Fruit fly (Drosophila melanogaster) whole organism, wandering third instar larva: ENCODE results near the gene mew.

Experiments
- Abd-B ChIP-seq: fragments of >200 bp; optimal IDR thresholded peaks from 2 replicates; lab custom pipeline; 2017; ENCODE audit warnings: missing biosample characterization, missing genetic modification characterization
- CG32264 ChIP-seq: fragments of 200-800 bp; sonication (Bioruptor generic); optimal IDR thresholded peaks from 2 replicates; lab custom pipeline; 2016; ENCODE audit warnings: missing biosample characterization, missing genetic modification characterization
- CG9705 ChIP-seq: fragments of 200-800 bp; sonication (Bioruptor generic); optimal IDR thresholded peaks from 2 replicates; lab custom pipeline; 2018; ENCODE audit warnings: missing biosample characterization, mild to moderate bottlenecking, missing genetic modification characterization
- CrebA ChIP-seq: fragments of 200-800 bp; sonication (Bioruptor generic); optimal IDR thresholded peaks from 2 replicates; lab custom pipeline; 2016; ENCODE audit warnings: missing biosample characterization, mild to moderate bottlenecking, missing genetic modification characterization, borderline replicate concordance
- Dfd ChIP-seq: fragments of >200 bp; optimal IDR thresholded peaks from 2 replicates; lab custom pipeline; 2017; ENCODE audit warnings: missing biosample characterization, missing genetic modification characterization
- GATAd ChIP-seq: sonication (Bioruptor generic); optimal IDR thresholded peaks from 2 replicates; lab custom pipeline; 2016; ENCODE audit warnings: missing biosample characterization, missing genetic modification characterization
- HLH106 ChIP-seq: fragments of 200-800 bp; optimal IDR thresholded peaks from 3 replicates; lab custom pipeline; 2019; ENCODE audit warnings: missing biosample characterization, mild to moderate bottlenecking, missing genetic modification characterization, moderate library complexity
- Hnf4 ChIP-seq: fragments of 200-800 bp; sonication (Bioruptor generic); optimal IDR thresholded peaks from 2 replicates; lab custom pipeline; 2016; ENCODE audit warnings: missing biosample characterization, mild to moderate bottlenecking, missing genetic modification characterization
- Hr78 ChIP-seq: fragments of >200 bp; optimal IDR thresholded peaks from 2 replicates; lab custom pipeline; 2017; ENCODE audit warnings: missing biosample characterization, missing genetic modification characterization
- Jra ChIP-seq: sonication (Bioruptor generic); optimal IDR thresholded peaks from 2 replicates; lab custom pipeline; 2016; ENCODE audit warnings: missing biosample characterization, missing genetic modification characterization
- Mio ChIP-seq: sonication (Bioruptor generic); optimal IDR thresholded peaks from 2 replicates; lab custom pipeline; 2016; ENCODE audit warnings: missing biosample characterization, missing genetic modification characterization
- Myc ChIP-seq: fragments of >200 bp; optimal IDR thresholded peaks from 2 replicates; lab custom pipeline; 2017
- N ChIP-seq: fragments of >200 bp; optimal IDR thresholded peaks from 2 replicates; lab custom pipeline; 2018; ENCODE audit warnings: missing biosample characterization, missing external identifiers, missing genetic modification characterization
- OdsH ChIP-seq: fragments of 200-800 bp; sonication (Bioruptor generic); optimal IDR thresholded peaks from 2 replicates; lab custom pipeline; 2016; ENCODE audit warnings: missing biosample characterization, mild to moderate bottlenecking, missing genetic modification characterization
- Rel ChIP-seq, 2 experiments: fragments of 200-800 bp; sonication (Bioruptor generic) in 1 of 2; optimal IDR thresholded peaks; 2 replicates in 1 of 2; 3 replicates in 1 of 2; lab custom pipeline; 2016 to 2019; ENCODE audit warnings: mild to moderate bottlenecking in 2 of 2, missing biosample characterization in 2 of 2, missing genetic modification characterization in 2 of 2, moderate library complexity in 1 of 2
- Sp1 ChIP-seq: fragments of 200-800 bp; sonication (Bioruptor generic); optimal IDR thresholded peaks from 3 replicates; lab custom pipeline; 2019; ENCODE audit warnings: missing biosample characterization, mild to moderate bottlenecking, missing genetic modification characterization, moderate library complexity
- Vsx2 ChIP-seq: fragments of 200-300, 225-300 bp; sonication (Bioruptor generic); optimal IDR thresholded peaks from 2 replicates; lab custom pipeline; 2018; ENCODE audit warnings: missing biosample characterization, missing genetic modification characterization; ENCODE audit not compliant: partially characterized antibody
- br ChIP-seq: fragments of 200-800 bp; sonication (Bioruptor generic); optimal IDR thresholded peaks from 2 replicates; lab custom pipeline; 2016; ENCODE audit warnings: missing biosample characterization, missing genetic modification characterization
- brk ChIP-seq: fragments of 200-800 bp; sonication (Bioruptor generic); optimal IDR thresholded peaks from 2 replicates; lab custom pipeline; 2016; ENCODE audit warnings: missing biosample characterization, mild to moderate bottlenecking, missing genetic modification characterization
- dl ChIP-seq, 2 experiments: fragments of 175-275, 200-275 bp in 1 of 2; fragments of 200-275 bp in 1 of 2; sonication (Bioruptor generic); optimal IDR thresholded peaks; lab custom pipeline; 2018; ENCODE audit warnings: mild to moderate bottlenecking in 2 of 2, missing biosample characterization in 2 of 2, missing genetic modification characterization in 2 of 2, moderate library complexity in 2 of 2; ENCODE audit not compliant: partially characterized antibody in 2 of 2, insufficient read depth in 1 of 2
- dmrt93B ChIP-seq: fragments of 200-800 bp; sonication (Bioruptor generic); optimal IDR thresholded peaks from 2 replicates; lab custom pipeline; 2018; ENCODE audit warnings: missing biosample characterization, mild to moderate bottlenecking, missing genetic modification characterization
- dsf ChIP-seq: sonication (Bioruptor generic); optimal IDR thresholded peaks from 2 replicates; lab custom pipeline; 2016; ENCODE audit warnings: missing biosample characterization, missing genetic modification characterization, borderline replicate concordance
- ey ChIP-seq: fragments of 200-800 bp; sonication (Bioruptor generic); optimal IDR thresholded peaks from 2 replicates; lab custom pipeline; 2016; ENCODE audit warnings: missing biosample characterization, missing genetic modification characterization
- foxo ChIP-seq, 2 experiments: fragments of 200-800 bp; sonication (Bioruptor generic); optimal IDR thresholded peaks; 2 replicates in 1 of 2; 3 replicates in 1 of 2; lab custom pipeline; 2016 to 2017; ENCODE audit warnings: missing biosample characterization in 2 of 2, missing genetic modification characterization in 2 of 2
- fru ChIP-seq: fragments of 200-800 bp; sonication (Bioruptor generic); optimal IDR thresholded peaks from 3 replicates; lab custom pipeline; 2016; ENCODE audit warnings: missing biosample characterization, mild to moderate bottlenecking, missing genetic modification characterization
- h ChIP-seq: fragments of 200-800 bp; sonication (Bioruptor generic); optimal IDR thresholded peaks from 3 replicates; lab custom pipeline; 2016; ENCODE audit warnings: missing biosample characterization, mild to moderate bottlenecking, missing genetic modification characterization
- jim ChIP-seq: fragments of 175-275, 200-325 bp; sonication (Bioruptor generic); optimal IDR thresholded peaks from 2 replicates; lab custom pipeline; 2016; ENCODE audit warnings: missing biosample characterization, mild to moderate bottlenecking, missing genetic modification characterization
- lola ChIP-seq: fragments of >200 bp; optimal IDR thresholded peaks from 2 replicates; lab custom pipeline; 2017; ENCODE audit warnings: missing biosample characterization, missing genetic modification characterization
- pan ChIP-seq: fragments of >200 bp; optimal IDR thresholded peaks from 2 replicates; lab custom pipeline; 2017
- psq ChIP-seq: fragments of 200-800 bp; sonication (Bioruptor generic); optimal IDR thresholded peaks from 3 replicates; lab custom pipeline; 2017; ENCODE audit warnings: missing biosample characterization, mild to moderate bottlenecking, missing genetic modification characterization, moderate library complexity
- rgr ChIP-seq: fragments of 200-800 bp; sonication (Bioruptor generic); optimal IDR thresholded peaks from 3 replicates; lab custom pipeline; 2016; ENCODE audit warnings: missing biosample characterization, mild to moderate bottlenecking, missing genetic modification characterization
- sage ChIP-seq: fragments of 200-800 bp; sonication (Bioruptor generic); optimal IDR thresholded peaks from 2 replicates; lab custom pipeline; 2016; ENCODE audit warnings: missing biosample characterization, mild to moderate bottlenecking, missing genetic modification characterization
- sv ChIP-seq: fragments of 200-800 bp; sonication (Bioruptor generic); optimal IDR thresholded peaks from 3 replicates; lab custom pipeline; 2016; ENCODE audit warnings: missing biosample characterization, missing genetic modification characterization
- usp ChIP-seq: fragments of >200 bp; optimal IDR thresholded peaks from 2 replicates; lab custom pipeline; 2017; ENCODE audit warnings: missing biosample characterization, missing genetic modification characterization
- woc ChIP-seq: sonication (Bioruptor generic); optimal IDR thresholded peaks from 2 replicates; lab custom pipeline; 2016; ENCODE audit warnings: missing biosample characterization, mild to moderate bottlenecking, missing genetic modification characterization

Gene mew

DNA sequence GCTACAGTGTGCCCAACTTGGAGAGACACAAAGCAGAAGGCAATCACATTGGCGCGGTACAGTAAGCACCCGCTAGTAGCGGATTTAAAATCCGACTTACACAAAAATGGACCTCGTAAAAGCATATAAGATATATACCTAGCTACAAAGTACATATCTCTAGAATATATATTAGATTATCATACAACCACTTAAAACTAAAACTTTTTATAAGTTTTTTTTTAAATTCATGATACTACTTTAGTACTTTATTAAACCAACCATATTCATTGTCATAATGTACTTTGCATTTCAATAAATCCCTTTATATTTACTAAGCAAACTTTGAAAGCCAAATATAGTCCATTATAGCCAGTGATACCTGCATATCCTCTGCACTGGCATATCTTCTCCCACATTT lies 16.8 kb upstream of the mew start:
- TF ChIP-seq CG9705 (GFP tag; lab: Kevin White, UChicago) = peak; percentile 65
- TF ChIP-seq fru (GFP tag; lab: Kevin White, UChicago) = peak; percentile 21
- peak in 1 of 2 experiments; percentile 66 for TF ChIP-seq foxo (GFP tag; optimal IDR thresholded peaks at IDR 0.05; lab: Kevin White, UChicago)
- TF ChIP-seq N (GFP tag; lab: Kevin White, UChicago) = no peak
- no peak for TF ChIP-seq pan (lab: Kevin White, UChicago)
- TF ChIP-seq Hnf4 = peak; percentile 28
- TF ChIP-seq psq (GFP tag; lab: Kevin White, UChicago) = peak; percentile 78
- TF ChIP-seq ey (GFP tag; lab: Kevin White, UChicago) = peak; percentile 30
- TF ChIP-seq Mio (GFP tag; lab: Kevin White, UChicago) = no peak
- TF ChIP-seq OdsH (GFP tag; lab: Kevin White, UChicago) = peak; percentile 43
- peak; percentile 81 for TF ChIP-seq HLH106
- peak; percentile 66 for TF ChIP-seq rgr
- no peak for TF ChIP-seq Jra (GFP tag; lab: Kevin White, UChicago)
- peak; percentile 76 for TF ChIP-seq h (GFP tag; lab: Kevin White, UChicago)
- peak; percentile 34 for TF ChIP-seq woc (GFP tag; lab: Kevin White, UChicago)
- peak; percentile 65 for TF ChIP-seq dmrt93B (GFP tag; lab: Kevin White, UChicago)
- peak; percentile 76 for TF ChIP-seq Sp1 (GFP tag; lab: Kevin White, UChicago)

- TF ChIP-seq Mio (GFP tag; lab: Kevin White, UChicago) (no peak), h (GFP tag; lab: Kevin White, UChicago) (peak; percentile 19), Rel (GFP tag; optimal IDR thresholded peaks at IDR 0.05; lab: Kevin White, UChicago) (no peak), Rel (tag; optimal IDR thresholded peaks at IDR 0.05; lab: Kevin White, UChicago) (peak; percentile 36), GATAd (GFP tag; lab: Kevin White, UChicago) (no peak), HLH106 (peak; percentile 39), foxo (GFP tag; optimal IDR thresholded peaks at IDR 0.05; lab: Kevin White, UChicago) (peak in 1 of 2 experiments; percentile 25), Dfd (GFP tag; lab: Kevin White, UChicago) (no peak), N (GFP tag; lab: Kevin White, UChicago) (no peak), Sp1 (GFP tag; lab: Kevin White, UChicago) (no peak), Hr78 (no peak)
Observed at dm6 chrX:13274429-13275095, 16.3 kb upstream of the mew start.

dm6 chrX:13273417-13273816 lies 15.1 kb upstream of the mew start:
- TF ChIP-seq rgr (no peak), Dfd (GFP tag; lab: Kevin White, UChicago) (no peak), Abd-B (GFP tag; lab: Kevin White, UChicago) (no peak), dsf (no peak), CrebA (GFP tag; lab: Kevin White, UChicago) (no peak), h (GFP tag; lab: Kevin White, UChicago) (no peak), psq (GFP tag; lab: Kevin White, UChicago) (no peak), sv (GFP tag; lab: Kevin White, UChicago) (no peak), Mio (GFP tag; lab: Kevin White, UChicago) (no peak), ey (GFP tag; lab: Kevin White, UChicago) (no peak), Vsx2 (GFP tag; lab: Kevin White, UChicago) (no peak)

- TF ChIP-seq CrebA (GFP tag; lab: Kevin White, UChicago) (no peak), psq (GFP tag; lab: Kevin White, UChicago) (peak; percentile 68), dl (GFP tag; optimal IDR thresholded peaks at IDR 0.05; lab: Kevin White, UChicago; ENCODE audit: insufficient read depth in 1 of 2, partially characterized antibody in 2 of 2) (peak in 1 of 2 experiments; percentile 45), lola (GFP tag; lab: Kevin White, UChicago) (no peak), Abd-B (GFP tag; lab: Kevin White, UChicago) (no peak)
Observed at dm6 chrX:13272676-13273233, 14.5 kb upstream of the mew start.

DNA sequence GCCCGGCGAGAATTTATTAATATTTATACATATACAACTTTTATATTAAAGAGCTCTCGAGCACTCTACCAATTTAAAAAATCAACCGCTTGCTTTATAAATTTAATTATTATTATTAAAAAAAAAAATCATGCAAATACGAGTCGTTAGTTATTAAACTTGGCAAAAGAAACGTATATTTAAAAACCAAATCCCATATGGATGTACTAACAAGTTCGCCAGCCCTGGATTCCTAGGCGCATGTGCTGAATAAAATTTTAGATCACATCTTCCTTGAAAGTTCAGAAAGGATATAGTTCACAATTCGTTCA lies 422 bp upstream of the mew start, which contains the start of gene comt:
Gene comt (plus strand): TSS at position 265 of the 311 bp plus-strand sequence.
- TF ChIP-seq CG32264 (GFP tag; lab: Kevin White, UChicago) (no peak), brk (no peak), Mio (GFP tag; lab: Kevin White, UChicago) (no peak), CrebA (GFP tag; lab: Kevin White, UChicago) (no peak), dsf (no peak), fru (GFP tag; lab: Kevin White, UChicago) (peak; percentile 16), Hr78 (no peak), woc (GFP tag; lab: Kevin White, UChicago) (no peak), rgr (no peak), lola (GFP tag; lab: Kevin White, UChicago) (no peak), GATAd (GFP tag; lab: Kevin White, UChicago) (no peak), Myc (no peak), usp (GFP tag; lab: Kevin White, UChicago) (no peak), Jra (GFP tag; lab: Kevin White, UChicago) (no peak), br (GFP tag; lab: Kevin White, UChicago) (no peak), dmrt93B (GFP tag; lab: Kevin White, UChicago) (no peak), psq (GFP tag; lab: Kevin White, UChicago) (peak; percentile 31), Rel (GFP tag; optimal IDR thresholded peaks at IDR 0.05; lab: Kevin White, UChicago) (no peak), Rel (tag; optimal IDR thresholded peaks at IDR 0.05; lab: Kevin White, UChicago) (no peak), sage (no peak), Abd-B (GFP tag; lab: Kevin White, UChicago) (no peak), pan (lab: Kevin White, UChicago) (no peak), Sp1 (GFP tag; lab: Kevin White, UChicago) (no peak), ey (GFP tag; lab: Kevin White, UChicago) (no peak), Dfd (GFP tag; lab: Kevin White, UChicago) (no peak), jim (GFP tag; lab: Kevin White, UChicago) (no peak), foxo (GFP tag; optimal IDR thresholded peaks at IDR 0.05; lab: Kevin White, UChicago) (no peak), OdsH (GFP tag; lab: Kevin White, UChicago) (peak; percentile 6)
